Fruit fly (Drosophila melanogaster) whole organism, embryonic: ENCODE measurements around the gene pont.
A peak's percentile ranks its signal among the peaks of the same experiment; 100 is the strongest.

Experiments
- Abd-B ChIP-seq: fragments of 200-800 bp; sonication (Bioruptor generic); optimal IDR thresholded peaks from 2 replicates; lab custom pipeline; 2018; ENCODE audit warnings: missing biosample characterization, mild to moderate bottlenecking, missing genetic modification characterization, moderate library complexity
- Adf1 ChIP-seq: fragments of 200-800 bp; sonication (Bioruptor generic); IDR thresholded peaks from 2 replicates; pipeline ENCODE4 v1.3.6; 2022; ENCODE audit warnings: missing biosample characterization, missing genetic modification characterization
- Atf6 ChIP-seq: fragments of 200-800 bp; sonication (Bioruptor generic); IDR thresholded peaks from 2 replicates; pipeline ENCODE4 v1.3.6; 2022; ENCODE audit warnings: missing biosample characterization, missing genetic modification characterization
- BtbVII ChIP-seq: fragments of 200-800 bp; sonication (Bioruptor generic); optimal IDR thresholded peaks from 3 replicates; lab custom pipeline; 2017; ENCODE audit warnings: missing biosample characterization, mild to moderate bottlenecking, missing genetic modification characterization
- CG1024 ChIP-seq: fragments of 200-800 bp; sonication (Bioruptor generic); IDR thresholded peaks from 2 replicates; pipeline ENCODE4 v1.3.6; 2022; ENCODE audit warnings: missing biosample characterization, missing genetic modification characterization
- CG14050 ChIP-seq: fragments of 200-800 bp; sonication (Bioruptor generic); IDR thresholded peaks from 3 replicates; pipeline ENCODE4 v1.3.6; 2022; ENCODE audit warnings: missing biosample characterization, missing genetic modification characterization
- CG16779 ChIP-seq: fragments of 200-800 bp; sonication (Bioruptor generic); IDR thresholded peaks from 2 replicates; pipeline ENCODE4 v1.3.6; 2022; ENCODE audit warnings: missing biosample characterization, missing genetic modification characterization
- CG17568 ChIP-seq: fragments of 200-800 bp; sonication (Bioruptor generic); optimal IDR thresholded peaks from 2 replicates; lab custom pipeline; 2018; ENCODE audit warnings: missing biosample characterization, mild to moderate bottlenecking, missing genetic modification characterization, moderate library complexity
- CG17802 ChIP-seq: fragments of 200-800 bp; sonication (Bioruptor generic); optimal IDR thresholded peaks from 2 replicates; lab custom pipeline; 2018; ENCODE audit warnings: missing biosample characterization, mild to moderate bottlenecking, missing genetic modification characterization, moderate library complexity
- CG1792 ChIP-seq: fragments of 200-800 bp; sonication (Bioruptor generic); optimal IDR thresholded peaks from 2 replicates; lab custom pipeline; 2016; ENCODE audit warnings: missing biosample characterization, missing genetic modification characterization
- CG2199 ChIP-seq: fragments of 200-800 bp; sonication (Bioruptor generic); IDR thresholded peaks from 3 replicates; pipeline ENCODE4 v1.3.6; 2022; ENCODE audit warnings: missing biosample characterization, missing genetic modification characterization
- CG2202 ChIP-seq: fragments of 200-800 bp; sonication (Bioruptor generic); optimal IDR thresholded peaks from 2 replicates; lab custom pipeline; 2018; ENCODE audit warnings: missing biosample characterization, mild to moderate bottlenecking, missing genetic modification characterization
- CG33213 ChIP-seq: fragments of 200-800 bp; sonication (Bioruptor generic); optimal IDR thresholded peaks from 3 replicates; lab custom pipeline; 2016; ENCODE audit warnings: missing biosample characterization, missing genetic modification characterization
- CG3407 ChIP-seq: fragments of 200-800 bp; sonication (Bioruptor generic); optimal IDR thresholded peaks from 2 replicates; lab custom pipeline; 2018; ENCODE audit warnings: missing biosample characterization, mild to moderate bottlenecking, missing genetic modification characterization
- CG3847 ChIP-seq: fragments of 200-800 bp; sonication (Bioruptor generic); IDR thresholded peaks from 2 replicates; pipeline ENCODE4 v1.3.6; 2022; ENCODE audit warnings: missing biosample characterization, missing genetic modification characterization
- CG42726 ChIP-seq: fragments of 200-800 bp; sonication (Bioruptor generic); IDR thresholded peaks from 2 replicates; pipeline ENCODE4 v1.3.6; 2022; ENCODE audit warnings: missing biosample characterization, missing genetic modification characterization; ENCODE audit not compliant: partially characterized antibody
- CG4854 ChIP-seq: fragments of 200-800 bp; sonication (Bioruptor generic); optimal IDR thresholded peaks from 2 replicates; lab custom pipeline; 2016; ENCODE audit warnings: missing biosample characterization, missing genetic modification characterization, inconsistent platforms
- CG6683 ChIP-seq: fragments of 200-800 bp; sonication (Bioruptor generic); optimal IDR thresholded peaks from 2 replicates; lab custom pipeline; 2017; ENCODE audit warnings: missing biosample characterization, mild to moderate bottlenecking, missing genetic modification characterization, missing genetic modification reagents
- CoRest ChIP-seq: fragments of 200-800 bp; sonication (Bioruptor generic); optimal IDR thresholded peaks from 3 replicates; lab custom pipeline; 2018; ENCODE audit warnings: missing biosample characterization, mild to moderate bottlenecking, missing genetic modification characterization, moderate library complexity
- D ChIP-seq, 2 experiments: fragments of 200-800 bp in 1 of 2; fragments of >200 bp in 1 of 2; sonication (Bioruptor generic) in 1 of 2; optimal IDR thresholded peaks; 2 replicates in 1 of 2; 3 replicates in 1 of 2; lab custom pipeline; 2017; ENCODE audit warnings: mild to moderate bottlenecking in 1 of 2, missing biosample characterization in 1 of 2, missing genetic modification characterization in 1 of 2, missing genetic modification reagents in 1 of 2
- Dfd ChIP-seq, 2 experiments: fragments of >200 bp; optimal IDR thresholded peaks; 2 replicates each; lab custom pipeline; 2017; ENCODE audit warnings: missing biosample characterization in 2 of 2, missing genetic modification characterization in 2 of 2
- HLH4C ChIP-seq: fragments of 200-800 bp; sonication (Bioruptor generic); IDR thresholded peaks from 3 replicates; pipeline ENCODE4 v1.3.6; 2022; ENCODE audit warnings: missing biosample characterization, missing genetic modification characterization; ENCODE audit not compliant: partially characterized antibody
- Hmr ChIP-seq: fragments of 200-800 bp; sonication (Bioruptor generic); optimal IDR thresholded peaks from 3 replicates; lab custom pipeline; 2017; ENCODE audit warnings: mild to moderate bottlenecking, missing biosample characterization, missing genetic modification reagents, missing genetic modification characterization
- Lhr ChIP-seq: fragments of 200-800 bp; sonication (Bioruptor generic); optimal IDR thresholded peaks from 3 replicates; lab custom pipeline; 2017; ENCODE audit warnings: mild to moderate bottlenecking, missing biosample characterization, missing genetic modification reagents, missing genetic modification characterization
- Lim3 ChIP-seq: fragments of 200-800 bp; sonication (Bioruptor generic); IDR thresholded peaks from 2 replicates; pipeline ENCODE4 v1.3.6; 2022; ENCODE audit warnings: missing biosample characterization, missing genetic modification characterization
- Mad ChIP-seq: fragments of 200-800 bp; sonication (Bioruptor generic); optimal IDR thresholded peaks from 2 replicates; lab custom pipeline; 2016; ENCODE audit warnings: missing biosample characterization, missing genetic modification characterization
- Max ChIP-seq: fragments of 200-800 bp; sonication (Bioruptor generic); optimal IDR thresholded peaks from 2 replicates; lab custom pipeline; 2016; ENCODE audit warnings: missing biosample characterization, mild to moderate bottlenecking, missing genetic modification characterization
- Myb ChIP-seq: fragments of 200-800 bp; sonication (Bioruptor generic); optimal IDR thresholded peaks from 2 replicates; lab custom pipeline; 2016; ENCODE audit warnings: missing biosample characterization, missing genetic modification characterization
- Nf-YC ChIP-seq: fragments of 200-800 bp; optimal IDR thresholded peaks from 3 replicates; lab custom pipeline; 2019; ENCODE audit warnings: missing biosample characterization, mild to moderate bottlenecking, missing genetic modification characterization, moderate library complexity
- Sin3A ChIP-seq: fragments of >200 bp; optimal IDR thresholded peaks from 2 replicates; lab custom pipeline; 2018
- br ChIP-seq: fragments of >200 bp; optimal IDR thresholded peaks from 2 replicates; lab custom pipeline; 2017
- chinmo ChIP-seq: fragments of 200-800 bp; sonication (Bioruptor generic); IDR thresholded peaks from 4 replicates; pipeline ENCODE4 v1.3.6; 2022; ENCODE audit warnings: missing biosample characterization, missing genetic modification characterization; ENCODE audit not compliant: partially characterized antibody
- chm ChIP-seq: fragments of 200-800 bp; sonication (Bioruptor generic); IDR thresholded peaks from 2 replicates; pipeline ENCODE4 v1.3.6; 2022; ENCODE audit warnings: missing biosample characterization, missing genetic modification characterization
- da ChIP-seq: fragments of 200-800 bp; sonication (Bioruptor generic); optimal IDR thresholded peaks from 2 replicates; lab custom pipeline; 2016; ENCODE audit warnings: missing biosample characterization, missing genetic modification characterization
- fd3F ChIP-seq: fragments of 200-800 bp; sonication (Bioruptor generic); optimal IDR thresholded peaks from 2 replicates; lab custom pipeline; 2018; ENCODE audit warnings: missing biosample characterization, mild to moderate bottlenecking, missing genetic modification characterization, moderate library complexity
- gsb-n ChIP-seq: fragments of 200-800 bp; sonication (Bioruptor generic); optimal IDR thresholded peaks from 3 replicates; lab custom pipeline; 2018; ENCODE audit warnings: missing biosample characterization, mild to moderate bottlenecking, missing genetic modification characterization
- ind ChIP-seq: fragments of 200-800 bp; sonication (Bioruptor generic); optimal IDR thresholded peaks from 3 replicates; lab custom pipeline; 2016; ENCODE audit warnings: missing biosample characterization, missing genetic modification characterization
- lmd ChIP-seq: fragments of 200-800 bp; sonication (Bioruptor generic); IDR thresholded peaks from 2 replicates; pipeline ENCODE4 v1.3.6; 2022; ENCODE audit warnings: missing biosample characterization, missing genetic modification characterization
- mam ChIP-seq: fragments of 200-800 bp; sonication (Bioruptor generic); optimal IDR thresholded peaks from 3 replicates; lab custom pipeline; 2016; ENCODE audit warnings: missing biosample characterization, missing genetic modification characterization
- nerfin-1 ChIP-seq: fragments of 200-800 bp; sonication (Bioruptor generic); optimal IDR thresholded peaks from 3 replicates; lab custom pipeline; 2019; ENCODE audit warnings: missing biosample characterization, mild to moderate bottlenecking, missing genetic modification characterization, moderate library complexity
- rib ChIP-seq: fragments of 200-800 bp; sonication (Bioruptor generic); IDR thresholded peaks from 2 replicates; pipeline ENCODE4 v1.3.6; 2022; ENCODE audit warnings: missing biosample characterization, missing genetic modification characterization
- schlank ChIP-seq: fragments of 200-800 bp; sonication (Bioruptor generic); optimal IDR thresholded peaks from 2 replicates; lab custom pipeline; 2018; ENCODE audit warnings: missing biosample characterization, mild to moderate bottlenecking, missing genetic modification characterization
- sens ChIP-seq: fragments of 200-800 bp; sonication (Bioruptor generic); peaks from one replicate; lab custom pipeline; 2016; ENCODE audit warnings: missing biosample characterization, missing genetic modification characterization
- slbo ChIP-seq: fragments of 200-800 bp; sonication (Bioruptor generic); IDR thresholded peaks from 2 replicates; pipeline ENCODE4 v1.3.6; 2022; ENCODE audit warnings: missing biosample characterization, missing genetic modification characterization
- slp2 ChIP-seq: fragments of 200-800 bp; sonication (Bioruptor generic); optimal IDR thresholded peaks from 2 replicates; lab custom pipeline; 2016; ENCODE audit warnings: missing biosample characterization, missing genetic modification characterization
- sna ChIP-seq: fragments of 200-800 bp; sonication (Bioruptor generic); IDR thresholded peaks from 2 replicates; pipeline ENCODE4 v1.3.6; 2022; ENCODE audit warnings: missing biosample characterization, missing genetic modification characterization; ENCODE audit not compliant: partially characterized antibody
- wek ChIP-seq: fragments of 200-800 bp; sonication (Bioruptor generic); optimal IDR thresholded peaks from 3 replicates; lab custom pipeline; 2018; ENCODE audit warnings: missing biosample characterization, mild to moderate bottlenecking, missing genetic modification characterization, moderate library complexity
- wor ChIP-seq: fragments of 200-800 bp; sonication (Bioruptor generic); IDR thresholded peaks from 2 replicates; pipeline ENCODE4 v1.3.6; 2022; ENCODE audit warnings: missing biosample characterization, missing genetic modification characterization
- zf30C ChIP-seq: fragments of 200-800 bp; sonication (Bioruptor generic); optimal IDR thresholded peaks from 3 replicates; lab custom pipeline; 2018; ENCODE audit warnings: missing biosample characterization, mild to moderate bottlenecking, missing genetic modification characterization

Gene pont

dm6 chr3R:10268101-10268864, 6.4 kb downstream of the pont start (continued):
- TF ChIP-seq CG1792 (GFP tag; lab: Kevin White, UChicago) (peak; percentile 72), wek (GFP tag; lab: Kevin White, UChicago) (peak; percentile 29), Max (peak; percentile 67), Abd-B (peak; percentile 78), Nf-YC (tag; lab: Kevin White, UChicago) (peak; percentile 67), CG2199 (no peak), CG42726 (GFP tag; lab: Robert Waterston, UW) (no peak), Sin3A (lab: Kevin White, UChicago) (no peak), CG2202 (tag; lab: Kevin White, UChicago) (peak; percentile 11), CG33213 (GFP tag; lab: Kevin White, UChicago) (peak; percentile 59), Hmr (GFP tag; lab: Kevin White, UChicago) (peak; percentile 89), schlank (tag; lab: Kevin White, UChicago) (peak; percentile 59), ind (peak; percentile 82), CoRest (tag; lab: Kevin White, UChicago) (peak; percentile 92), BtbVII (GFP tag; lab: Kevin White, UChicago) (peak; percentile 76), Atf6 (GFP tag; lab: Robert Waterston, UW) (peak; percentile 88), CG17802 (tag; lab: Kevin White, UChicago) (peak; percentile 33), gsb-n (peak; percentile 64), CG16779 (GFP tag; lab: Robert Waterston, UW) (no peak), CG6683 (GFP tag; lab: Kevin White, UChicago) (peak; percentile 75), mam (GFP tag; lab: Kevin White, UChicago) (peak; percentile 87), Mad (GFP tag; lab: Kevin White, UChicago) (peak; percentile 71), sna (GFP tag; lab: Robert Waterston, UW) (peak; percentile 29; the same call in 1 of the 2 replicates), rib (GFP tag; lab: Robert Waterston, UW) (peak; percentile 11; the same call in 1 of the 2 replicates), CG17568 (peak; percentile 78), chm (GFP tag; lab: Robert Waterston, UW) (peak; percentile 65; the same call in 1 of the 2 replicates), br (lab: Kevin White, UChicago) (no peak), HLH4C (GFP tag; lab: Robert Waterston, UW) (no peak)

dm6 chr3R:10268865-10269442, 7.0 kb downstream of the pont start:
- TF ChIP-seq Lim3 (GFP tag; lab: Robert Waterston, UW) (peak; percentile 58; the same call in 1 of the 2 replicates), slp2 (no peak), slbo (peak; percentile 87), chinmo (GFP tag; lab: Robert Waterston, UW) (no peak), CG14050 (peak; percentile 77), Lhr (no peak), zf30C (GFP tag; lab: Kevin White, UChicago) (no peak), lmd (GFP tag; lab: Robert Waterston, UW) (peak; percentile 80), fd3F (peak; percentile 41), Dfd (GFP tag; optimal IDR thresholded peaks at IDR 0.05; lab: Kevin White, UChicago) (no peak), CG1024 (GFP tag; lab: Robert Waterston, UW) (peak; percentile 82), CG3847 (GFP tag; lab: Robert Waterston, UW) (peak; percentile 50), da (GFP tag; lab: Kevin White, UChicago) (no peak), Myb (GFP tag; lab: Kevin White, UChicago) (no peak), Adf1 (GFP tag; lab: Robert Waterston, UW) (peak; percentile 22), sens (GFP tag; lab: Kevin White, UChicago) (peak; percentile 93), CG3407 (peak; percentile 46), D (optimal IDR thresholded peaks at IDR 0.05; lab: Kevin White, UChicago) (no peak), D (GFP tag; optimal IDR thresholded peaks at IDR 0.05; lab: Kevin White, UChicago) (peak; percentile 32), nerfin-1 (tag; lab: Kevin White, UChicago) (peak; percentile 11), CG4854 (GFP tag; lab: Kevin White, UChicago) (peak; percentile 39), wor (GFP tag; lab: Robert Waterston, UW) (peak; percentile 73)
